Fruit fly (Drosophila melanogaster) whole organism, adult: ENCODE results near the gene Best4.

Experiments
- CG11617 ChIP-seq: fragments of 200-800 bp; sonication (Bioruptor generic); optimal IDR thresholded peaks from 2 replicates; lab custom pipeline; 2017; ENCODE audit warnings: mild to moderate bottlenecking, missing biosample characterization, missing genetic modification reagents, missing genetic modification characterization
- CG12768 ChIP-seq: fragments of 200-800 bp; sonication (Bioruptor generic); optimal IDR thresholded peaks from 2 replicates; lab custom pipeline; 2017; ENCODE audit warnings: missing biosample characterization, missing genetic modification characterization, mild to moderate bottlenecking, moderate library complexity, missing genetic modification reagents
- CG14711 ChIP-seq: fragments of 200-800 bp; sonication (Bioruptor generic); optimal IDR thresholded peaks from 2 replicates; lab custom pipeline; 2018; ENCODE audit warnings: missing biosample characterization, mild to moderate bottlenecking, missing genetic modification characterization, moderate library complexity
- CG33017 ChIP-seq: fragments of 200-800 bp; sonication (Bioruptor generic); optimal IDR thresholded peaks from 2 replicates; lab custom pipeline; 2018; ENCODE audit warnings: missing biosample characterization, mild to moderate bottlenecking, missing genetic modification characterization, moderate library complexity
- CG7045 ChIP-seq: fragments of 200-800 bp; sonication (Bioruptor generic); optimal IDR thresholded peaks from 2 replicates; lab custom pipeline; 2017; ENCODE audit warnings: missing biosample characterization, mild to moderate bottlenecking, missing genetic modification characterization
- Crg-1 ChIP-seq: fragments of 200-800 bp; sonication (Bioruptor generic); optimal IDR thresholded peaks from 2 replicates; lab custom pipeline; 2016; ENCODE audit warnings: missing biosample characterization, missing genetic modification characterization
- Hr96 ChIP-seq: fragments of 200-800 bp; sonication (Bioruptor generic); optimal IDR thresholded peaks from 2 replicates; lab custom pipeline; 2016; ENCODE audit warnings: missing biosample characterization, missing genetic modification characterization
- Mnt ChIP-seq: fragments of 200-800 bp; sonication (Bioruptor generic); optimal IDR thresholded peaks from 2 replicates; lab custom pipeline; 2016; ENCODE audit warnings: missing biosample characterization, mild to moderate bottlenecking, missing genetic modification characterization
- cic ChIP-seq: fragments of 200-800 bp; sonication (Bioruptor generic); optimal IDR thresholded peaks from 2 replicates; lab custom pipeline; 2017; ENCODE audit warnings: missing biosample characterization, mild to moderate bottlenecking, missing genetic modification characterization, moderate library complexity
- kay ChIP-seq: fragments of 200-800 bp; sonication (Bioruptor generic); peaks from one replicate; lab custom pipeline; 2016; ENCODE audit warnings: missing biosample characterization, missing genetic modification characterization, borderline replicate concordance
- ovo ChIP-seq: fragments of 200-800 bp; sonication (Bioruptor generic); optimal IDR thresholded peaks from 2 replicates; lab custom pipeline; 2016; ENCODE audit warnings: missing biosample characterization, missing genetic modification characterization
- pad ChIP-seq: fragments of 200-800 bp; sonication (Bioruptor generic); optimal IDR thresholded peaks from 3 replicates; lab custom pipeline; 2017; ENCODE audit warnings: missing biosample characterization, missing genetic modification characterization, mild to moderate bottlenecking, moderate library complexity, missing genetic modification reagents
- tj ChIP-seq: fragments of 200-800 bp; sonication (Bioruptor generic); optimal IDR thresholded peaks from 3 replicates; lab custom pipeline; 2017; ENCODE audit warnings: missing biosample characterization, mild to moderate bottlenecking, missing genetic modification characterization, moderate library complexity

dm6 chr3L:15281069-15281468 is 17.7 kb upstream of the Best4 start:
- no peak for TF ChIP-seq Mnt (GFP tag; lab: Kevin White, UChicago)
- TF ChIP-seq CG14711 (tag; lab: Kevin White, UChicago), result no peak
- no peak for TF ChIP-seq pad (GFP tag; lab: Kevin White, UChicago)
- no peak for TF ChIP-seq ovo (GFP tag; lab: Kevin White, UChicago)
- no peak for TF ChIP-seq kay (GFP tag; lab: Kevin White, UChicago)
- no peak for TF ChIP-seq CG11617 (GFP tag; lab: Kevin White, UChicago)
- no peak for TF ChIP-seq CG12768
- no peak for TF ChIP-seq cic (GFP tag; lab: Kevin White, UChicago)
- no peak for TF ChIP-seq Crg-1
- no peak for TF ChIP-seq tj
- no peak for TF ChIP-seq CG33017 (tag; lab: Kevin White, UChicago)
- TF ChIP-seq CG7045 (GFP tag; lab: Kevin White, UChicago), result no peak
- no peak for TF ChIP-seq Hr96 (GFP tag; lab: Kevin White, UChicago)
